Worm (Caenorhabditis elegans) whole organism, young adult: Measurements from ENCODE around the gene mks-1.

Experiments used
- B0336.3 ChIP-seq: fragments of 200-800 bp; sonication (Bioruptor generic); IDR thresholded peaks from 2 replicates; pipeline ENCODE4 v1.3.6; 2022; ENCODE audit warnings: missing genetic modification characterization, missing compliant biosample characterization
- D2030.7 ChIP-seq: fragments of 200-800 bp; sonication (Bioruptor generic); IDR thresholded peaks from 2 replicates; pipeline ENCODE4 v1.3.6; 2022; ENCODE audit warnings: missing genetic modification reagents, missing genetic modification characterization, missing compliant biosample characterization
- F22D6.2 ChIP-seq: sonication (generic microtip); optimal IDR thresholded peaks from 2 replicates; lab custom pipeline; 2016; ENCODE audit warnings: mild to moderate bottlenecking, missing genetic modification characterization, missing compliant biosample characterization
- F23B12.7 ChIP-seq: sonication (generic microtip); optimal IDR thresholded peaks from 2 replicates; lab custom pipeline; 2017; ENCODE audit warnings: missing genetic modification characterization, mild to moderate bottlenecking, missing compliant biosample characterization, antibody characterized with exemption, moderate library complexity; ENCODE audit not compliant: insufficient read depth
- F37B4.10 ChIP-seq: fragments of 200-800 bp; sonication (Bioruptor generic); IDR thresholded peaks from 2 replicates; pipeline ENCODE4 v1.3.6; 2022; ENCODE audit warnings: missing genetic modification characterization, missing compliant biosample characterization
- F39B2.1 ChIP-seq: fragments of 200-800 bp; sonication (Bioruptor generic); IDR thresholded peaks from 2 replicates; pipeline ENCODE4 v1.3.6; 2022; ENCODE audit warnings: missing genetic modification reagents, missing genetic modification characterization, missing compliant biosample characterization
- F55B11.4 ChIP-seq: sonication (generic microtip); optimal IDR thresholded peaks from 2 replicates; lab custom pipeline; 2016; ENCODE audit warnings: missing compliant biosample characterization, missing genetic modification characterization, borderline replicate concordance; ENCODE audit not compliant: insufficient read depth
- K11D2.4 ChIP-seq: fragments of 200-800 bp; sonication (Bioruptor generic); IDR thresholded peaks from 2 replicates; pipeline ENCODE4 v1.3.6; 2022; ENCODE audit warnings: missing genetic modification reagents, missing genetic modification characterization, missing compliant biosample characterization
- K12H6.12 ChIP-seq: fragments of 200-800 bp; sonication (Bioruptor generic); optimal IDR thresholded peaks from 2 replicates; lab custom pipeline; 2018; ENCODE audit warnings: mild to moderate bottlenecking, missing genetic modification characterization, missing compliant biosample characterization
- Y53F4B.3 ChIP-seq: fragments of 200-800 bp; sonication (Bioruptor generic); IDR thresholded peaks from 2 replicates; pipeline ENCODE4 v1.3.6; 2022; ENCODE audit warnings: missing genetic modification reagents, missing genetic modification characterization, missing compliant biosample characterization
- Y56A3A.18 ChIP-seq: fragments of 200-800 bp; sonication (Bioruptor generic); IDR thresholded peaks from 2 replicates; pipeline ENCODE4 v1.3.6; 2022; ENCODE audit warnings: missing genetic modification reagents, missing genetic modification characterization, missing compliant biosample characterization
- Y95B8A.8 ChIP-seq: fragments of 200-800 bp; sonication (Bioruptor generic); IDR thresholded peaks from 2 replicates; pipeline ENCODE4 v1.3.6; 2022; ENCODE audit warnings: missing genetic modification reagents, missing genetic modification characterization, missing compliant biosample characterization
- ZK185.1 ChIP-seq: sonication (generic microtip); optimal IDR thresholded peaks from 2 replicates; lab custom pipeline; 2016; ENCODE audit warnings: mild to moderate bottlenecking, missing genetic modification characterization, missing compliant biosample characterization; ENCODE audit not compliant: poor library complexity, severe bottlenecking
- aptf-2 ChIP-seq: fragments of 200-800 bp; sonication (Bioruptor generic); conservative IDR thresholded peaks from 2 replicates; pipeline ENCODE4 v1.3.6; 2022; ENCODE audit warnings: missing genetic modification reagents, missing genetic modification characterization, missing compliant biosample characterization
- aptf-3 ChIP-seq: fragments of 200-800 bp; sonication (Bioruptor generic); IDR thresholded peaks from 2 replicates; pipeline ENCODE4 v1.3.6; 2022; ENCODE audit warnings: missing genetic modification characterization, missing compliant biosample characterization
- atf-7 ChIP-seq: sonication (generic microtip); optimal IDR thresholded peaks from 2 replicates; lab custom pipeline; 2017; ENCODE audit warnings: mild to moderate bottlenecking, missing genetic modification characterization, missing compliant biosample characterization
- bed-2 ChIP-seq: fragments of 200-800 bp; sonication (Bioruptor generic); IDR thresholded peaks from 2 replicates; pipeline ENCODE4 v1.3.6; 2022; ENCODE audit warnings: missing genetic modification reagents, missing genetic modification characterization, missing compliant biosample characterization
- cebp-1 ChIP-seq, 2 experiments: fragments of 200-800 bp in 1 of 2; sonication (Bioruptor generic) in 1 of 2; sonication (generic microtip) in 1 of 2; IDR thresholded peaks in 1 of 2; optimal IDR thresholded peaks in 1 of 2; 2 replicates each; pipeline versions ENCODE4 v1.3.6 to Lab custom; 2017 to 2022; ENCODE audit warnings: missing compliant biosample characterization in 2 of 2, missing genetic modification characterization in 2 of 2, mild to moderate bottlenecking in 1 of 2, missing genetic modification reagents in 1 of 2, moderate library complexity in 1 of 2
- ceh-100 ChIP-seq: fragments of 200-800 bp; sonication (Bioruptor generic); IDR thresholded peaks from 2 replicates; pipeline ENCODE4 v1.3.6; 2022; ENCODE audit warnings: missing genetic modification reagents, missing genetic modification characterization, missing compliant biosample characterization
- ceh-27 ChIP-seq: fragments of 200-800 bp; sonication (Bioruptor generic); optimal IDR thresholded peaks from 2 replicates; lab custom pipeline; 2018; ENCODE audit warnings: mild to moderate bottlenecking, missing genetic modification characterization, moderate library complexity, missing compliant biosample characterization
- ceh-40 ChIP-seq: fragments of 200-800 bp; sonication (Bioruptor generic); IDR thresholded peaks from 2 replicates; pipeline ENCODE4 v1.3.6; 2022; ENCODE audit warnings: missing genetic modification characterization, missing compliant biosample characterization
- chd-7 ChIP-seq: sonication (generic microtip); optimal IDR thresholded peaks from 2 replicates; lab custom pipeline; 2016; ENCODE audit warnings: mild to moderate bottlenecking, missing genetic modification characterization, moderate library complexity, missing compliant biosample characterization
- dpff-1 ChIP-seq: sonication (generic microtip); optimal IDR thresholded peaks from 2 replicates; lab custom pipeline; 2017; ENCODE audit warnings: mild to moderate bottlenecking, missing genetic modification characterization, missing compliant biosample characterization
- dpl-1 ChIP-seq: fragments of 150-350 bp; optimal IDR thresholded peaks from 2 replicates; lab custom pipeline; 2014; ENCODE audit warnings: missing biosample characterization, missing genetic modification reagents, missing genetic modification characterization
- egl-44 ChIP-seq: fragments of 200-800 bp; sonication (Bioruptor generic); IDR thresholded peaks from 2 replicates; pipeline ENCODE4 v1.3.6; 2022; ENCODE audit warnings: missing genetic modification reagents, missing genetic modification characterization, missing compliant biosample characterization
- ekl-4 ChIP-seq: fragments of 200-800 bp; sonication (Bioruptor generic); IDR thresholded peaks from 2 replicates; pipeline ENCODE4 v1.3.6; 2022; ENCODE audit warnings: missing genetic modification reagents, missing genetic modification characterization, missing compliant biosample characterization
- fkh-3 ChIP-seq: sonication (generic microtip); optimal IDR thresholded peaks from 2 replicates; lab custom pipeline; 2016; ENCODE audit warnings: mild to moderate bottlenecking, missing genetic modification characterization, missing compliant biosample characterization
- him-1 ChIP-seq: sonication (generic microtip); optimal IDR thresholded peaks from 2 replicates; lab custom pipeline; 2016; ENCODE audit warnings: missing genotype, missing genetic modification reagents, missing genetic modification characterization, missing compliant biosample characterization
- hlh-26 ChIP-seq: fragments of 200-800 bp; sonication (Bioruptor generic); conservative IDR thresholded peaks from 2 replicates; pipeline ENCODE4 v1.3.6; 2022; ENCODE audit warnings: missing genetic modification reagents, missing genetic modification characterization, missing compliant biosample characterization
- lin-26 ChIP-seq: fragments of 200-800 bp; sonication (Bioruptor generic); IDR thresholded peaks from 2 replicates; pipeline ENCODE4 v1.3.6; 2022; ENCODE audit warnings: missing genetic modification reagents, missing genetic modification characterization, missing compliant biosample characterization
- lin-35 ChIP-seq, 3 experiments: fragments of 150-350 bp in 2 of 3; sonication (generic microtip) in 1 of 3; optimal IDR thresholded peaks; 2 replicates each; lab custom pipeline; 2014 to 2018; ENCODE audit warnings: missing biosample characterization in 3 of 3, missing genetic modification characterization in 3 of 3, missing genetic modification reagents in 3 of 3
- lsl-1 ChIP-seq: fragments of 200-800 bp; sonication (Bioruptor generic); optimal IDR thresholded peaks from 2 replicates; lab custom pipeline; 2018; ENCODE audit warnings: mild to moderate bottlenecking, missing genetic modification characterization, moderate library complexity, missing compliant biosample characterization
- madf-3 ChIP-seq: fragments of 200-800 bp; sonication (Bioruptor generic); IDR thresholded peaks from 2 replicates; pipeline ENCODE4 v1.3.6; 2022; ENCODE audit warnings: missing genetic modification reagents, missing genetic modification characterization, missing compliant biosample characterization
- madf-6 ChIP-seq: fragments of 200-800 bp; sonication (Bioruptor generic); IDR thresholded peaks from 2 replicates; pipeline ENCODE4 v1.3.6; 2022; ENCODE audit warnings: missing genetic modification reagents, missing genetic modification characterization, missing compliant biosample characterization
- mcd-1 ChIP-seq: fragments of 200-800 bp; sonication (Bioruptor generic); IDR thresholded peaks from 2 replicates; pipeline ENCODE4 v1.3.6; 2022; ENCODE audit warnings: missing genetic modification reagents, missing genetic modification characterization, missing compliant biosample characterization
- nfya-1 ChIP-seq: sonication (generic microtip); optimal IDR thresholded peaks from 2 replicates; lab custom pipeline; 2017; ENCODE audit warnings: antibody characterized with exemption, missing compliant biosample characterization, missing genetic modification characterization, borderline replicate concordance; ENCODE audit not compliant: insufficient read depth
- nfyb-1 ChIP-seq: fragments of 200-800 bp; sonication (Bioruptor generic); IDR thresholded peaks from 2 replicates; pipeline ENCODE4 v1.3.6; 2022; ENCODE audit warnings: missing genetic modification reagents, missing genetic modification characterization, missing compliant biosample characterization
- nhr-120 ChIP-seq: fragments of 200-800 bp; sonication (Bioruptor generic); IDR thresholded peaks from 2 replicates; pipeline ENCODE4 v1.3.6; 2022; ENCODE audit warnings: missing genetic modification characterization, missing compliant biosample characterization
- nhr-179 ChIP-seq: sonication (generic microtip); optimal IDR thresholded peaks from 2 replicates; lab custom pipeline; 2016; ENCODE audit warnings: mild to moderate bottlenecking, missing genetic modification characterization, missing compliant biosample characterization
- rpc-1 ChIP-seq, 2 experiments: fragments of 150-350 bp in 1 of 2; sonication (generic microtip) in 1 of 2; optimal IDR thresholded peaks; 2 replicates each; lab custom pipeline; 2014 to 2018; ENCODE audit warnings: missing biosample characterization in 1 of 2, missing genetic modification characterization in 1 of 2, missing genetic modification reagents in 1 of 2, missing genotype in 1 of 2
- sdz-38 ChIP-seq: sonication (generic microtip); optimal IDR thresholded peaks from 2 replicates; lab custom pipeline; 2016; ENCODE audit warnings: missing genotype, missing genetic modification characterization, missing compliant biosample characterization
- sea-2 ChIP-seq: fragments of 200-800 bp; sonication (Bioruptor generic); IDR thresholded peaks from 2 replicates; pipeline ENCODE4 v1.3.6; 2022; ENCODE audit warnings: missing genetic modification characterization, missing compliant biosample characterization
- snpc-3.4 ChIP-seq: sonication (generic microtip); optimal IDR thresholded peaks from 2 replicates; lab custom pipeline; 2017; ENCODE audit warnings: missing genetic modification characterization, mild to moderate bottlenecking, missing compliant biosample characterization, antibody characterized with exemption, moderate library complexity, missing genotype, missing genetic modification reagents
- snpc-4 ChIP-seq, 5 experiments: fragments of 150-350 bp in 1 of 5; sonication (generic microtip) in 4 of 5; optimal IDR thresholded peaks; 2 replicates each; lab custom pipeline; 2014 to 2018; ENCODE audit warnings: missing genetic modification characterization in 5 of 5, missing biosample characterization in 3 of 5, antibody characterized with exemption in 2 of 5, mild to moderate bottlenecking in 2 of 5, missing compliant biosample characterization in 2 of 5, missing genotype in 2 of 5, moderate library complexity in 2 of 5, missing genetic modification reagents in 1 of 5
- tbp1 ChIP-seq: fragments of 200-800 bp; sonication (Bioruptor generic); optimal IDR thresholded peaks from 2 replicates; lab custom pipeline; 2018; ENCODE audit warnings: mild to moderate bottlenecking, missing genetic modification characterization, missing compliant biosample characterization
- xnd-1 ChIP-seq: sonication (generic microtip); optimal IDR thresholded peaks from 2 replicates; lab custom pipeline; 2016; ENCODE audit warnings: missing genotype, missing genetic modification reagents, missing genetic modification characterization, missing compliant biosample characterization
- ztf-22 ChIP-seq: fragments of 200-800 bp; sonication (Bioruptor generic); optimal IDR thresholded peaks from 2 replicates; lab custom pipeline; 2018; ENCODE audit warnings: mild to moderate bottlenecking, missing genetic modification characterization, moderate library complexity, missing compliant biosample characterization

mks-1 gene

DNA sequence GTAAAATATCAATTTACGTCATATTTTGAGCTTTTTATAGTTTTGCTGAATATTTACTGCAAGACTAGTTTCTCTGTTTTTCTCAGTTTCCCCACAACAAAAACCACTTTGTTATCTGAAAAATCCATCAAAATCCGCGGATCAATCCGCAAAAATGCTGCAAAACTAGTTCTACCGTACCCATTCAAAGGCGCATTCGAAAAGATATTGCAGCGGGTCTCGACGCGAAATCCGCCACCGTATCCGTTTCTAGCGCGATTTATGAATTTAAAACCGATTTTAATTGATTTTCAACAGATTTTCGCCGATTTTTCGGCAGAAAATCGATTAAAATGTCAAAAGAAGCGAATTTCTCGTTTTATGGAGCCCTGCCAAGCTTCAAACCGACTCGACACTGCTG is 14.7 kb upstream of the mks-1 start, which contains the start of gene R148.4 (continued):
- TF ChIP-seq snpc-4 (GFP tag; optimal IDR thresholded peaks at IDR 0.05; lab: Kevin White, UChicago) (no peak), snpc-4 (tag; optimal IDR thresholded peaks at IDR 0.05; lab: Kevin White, UChicago) (no peak), lsl-1 (GFP tag; lab: Kevin White, UChicago) (peak; percentile 98), Y56A3A.18 (GFP tag; lab: Robert Waterston, UW) (no peak), Y53F4B.3 (GFP tag; lab: Robert Waterston, UW) (no peak), rpc-1 (optimal IDR thresholded peaks at IDR 0.05; lab: Kevin White, UChicago) (no peak), rpc-1 (tag; optimal IDR thresholded peaks at IDR 0.05; lab: Kevin White, UChicago) (no peak), D2030.7 (peak; percentile 87), K11D2.4 (GFP tag; lab: Robert Waterston, UW) (no peak), F22D6.2 (tag; lab: Kevin White, UChicago) (no peak), nhr-120 (GFP tag; lab: Robert Waterston, UW) (no peak), dpl-1 (GFP tag; lab: Kevin White, UChicago) (peak; percentile 51), nhr-179 (tag; lab: Kevin White, UChicago) (no peak), aptf-2 (GFP tag; lab: Robert Waterston, UW) (no peak), ceh-27 (GFP tag; lab: Kevin White, UChicago) (no peak), tbp1 (peak; percentile 54), Y95B8A.8 (no peak), lin-35 (GFP tag; optimal IDR thresholded peaks at IDR 0.05; lab: Kevin White, UChicago) (no peak), sdz-38 (no peak), egl-44 (GFP tag; lab: Robert Waterston, UW) (no peak), ztf-22 (GFP tag; lab: Kevin White, UChicago) (no peak), lin-26 (GFP tag; lab: Robert Waterston, UW) (no peak), bed-2 (GFP tag; lab: Robert Waterston, UW) (no peak), ekl-4 (GFP tag; lab: Robert Waterston, UW) (0 out of 2 replicates have a peak, but pooled peaks have one; percentile 32), nfya-1 (tag; lab: Kevin White, UChicago) (no peak), chd-7 (tag; lab: Kevin White, UChicago) (no peak), sea-2 (GFP tag; lab: Robert Waterston, UW) (no peak), madf-6 (GFP tag; lab: Robert Waterston, UW) (peak; percentile 95), nfyb-1 (GFP tag; lab: Robert Waterston, UW) (no peak), ZK185.1 (tag; lab: Kevin White, UChicago) (no peak), cebp-1 (GFP tag; IDR thresholded peaks at IDR 0.05; lab: Robert Waterston, UW) (no peak), cebp-1 (tag; optimal IDR thresholded peaks at IDR 0.05; lab: Kevin White, UChicago) (no peak), aptf-3 (GFP tag; lab: Robert Waterston, UW) (no peak), F39B2.1 (GFP tag; lab: Robert Waterston, UW) (no peak), F37B4.10 (GFP tag; lab: Robert Waterston, UW) (no peak), ceh-40 (no peak), atf-7 (tag; lab: Kevin White, UChicago) (no peak), xnd-1 (tag; lab: Kevin White, UChicago) (peak; percentile 96), madf-3 (GFP tag; lab: Robert Waterston, UW) (no peak), him-1 (tag; lab: Kevin White, UChicago) (peak; percentile 39), K12H6.12 (tag; lab: Kevin White, UChicago) (no peak), B0336.3 (GFP tag; lab: Robert Waterston, UW) (no peak), ceh-100 (no peak), snpc-3.4 (tag; lab: Kevin White, UChicago) (peak; percentile 58), hlh-26 (no peak), fkh-3 (no peak), F23B12.7 (tag; lab: Kevin White, UChicago) (no peak), dpff-1 (tag; lab: Kevin White, UChicago) (no peak), mcd-1 (GFP tag; lab: Robert Waterston, UW) (peak; percentile 63), F55B11.4 (tag; lab: Kevin White, UChicago) (no peak)
